Worm (Caenorhabditis elegans): ENCODE measurements around the gene srw-144.

srw-144 gene

DNA sequence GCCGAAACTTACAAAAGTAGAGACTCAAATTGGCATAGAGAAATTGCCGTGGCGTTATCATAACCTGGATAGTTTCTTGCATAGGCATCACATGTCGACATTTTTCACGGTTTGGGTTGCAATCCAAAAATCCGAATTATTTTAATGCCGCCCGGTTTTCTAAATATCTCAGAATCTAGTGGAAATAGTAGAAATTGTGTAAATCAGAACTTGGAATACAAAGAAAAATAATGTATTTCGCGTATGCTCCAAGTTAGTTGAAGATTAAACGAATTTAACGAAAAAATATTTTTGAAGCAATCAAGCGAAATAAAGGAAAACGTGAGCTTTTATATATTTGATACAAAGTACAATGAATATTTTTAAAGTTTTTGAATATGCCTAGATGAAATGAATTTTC lies at the start of gene srw-144:
TSS of gene srw-144 (minus strand) at position 101 of the 400 bp plus-strand sequence.
- TF ChIP-seq snpc-1.1 (tag; optimal IDR thresholded peaks at IDR 0.05; ENCODE audit: insufficient read depth) (no peak), nfya-2 (GFP tag; IDR thresholded peaks at IDR 0.05) (no peak), lsy-27 (tag; optimal IDR thresholded peaks at IDR 0.05; ENCODE audit: borderline replicate concordance, insufficient read depth) (no peak), snpc-1.3 (tag; optimal IDR thresholded peaks at IDR 0.05; ENCODE audit: insufficient read depth) (no peak), ztf-6 (GFP tag; IDR thresholded peaks at IDR 0.05) (no peak), F52B5.7 (tag; optimal IDR thresholded peaks at IDR 0.05) (no peak), ztf-18 (tag; optimal IDR thresholded peaks at IDR 0.05) (no peak), T26A5.8 (tag; optimal IDR thresholded peaks at IDR 0.05) (no peak), gei-17 (GFP tag; optimal IDR thresholded peaks at IDR 0.05) (no peak), unc-62 (GFP tag; optimal IDR thresholded peaks at IDR 0.05) (no peak), die-1 (tag; optimal IDR thresholded peaks at IDR 0.05) (no peak), dpl-1 (GFP tag; optimal IDR thresholded peaks at IDR 0.05) (no peak)

DNA sequence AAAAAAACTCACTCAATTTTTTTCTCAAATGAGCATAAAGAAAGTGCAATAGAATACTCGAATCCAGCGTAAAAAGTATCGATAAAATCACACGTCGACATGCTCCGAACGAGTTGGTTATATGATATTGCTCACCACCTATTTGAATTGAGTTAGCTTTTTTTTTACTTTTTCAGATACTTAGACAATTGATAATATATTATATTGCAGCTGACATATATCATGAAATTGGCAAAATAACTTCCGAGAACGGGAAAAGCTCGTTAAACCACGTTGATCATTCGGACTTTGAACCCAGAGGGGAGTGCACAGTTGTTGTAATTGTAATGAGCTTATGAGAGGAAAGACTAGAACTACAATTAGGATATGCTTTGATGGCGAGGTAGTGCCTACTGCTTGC lies 49.7 kb upstream of the srw-144 start, which contains the start of gene srw-136:
TSS of gene srw-136 (minus strand) at position 101 of the 400 bp plus-strand sequence.
- TF ChIP-seq attf-6 (GFP tag; IDR thresholded peaks at IDR 0.05) (no peak), F57C9.4 (tag; optimal IDR thresholded peaks at IDR 0.05) (no peak), pha-4 (tag; optimal IDR thresholded peaks at IDR 0.05) (no peak), madf-8 (GFP tag; conservative IDR thresholded peaks at IDR 0.05) (no peak), D2030.7 (GFP tag; IDR thresholded peaks at IDR 0.05) (no peak), Y95B8A.8 (GFP tag; IDR thresholded peaks at IDR 0.05) (no peak)

DNA sequence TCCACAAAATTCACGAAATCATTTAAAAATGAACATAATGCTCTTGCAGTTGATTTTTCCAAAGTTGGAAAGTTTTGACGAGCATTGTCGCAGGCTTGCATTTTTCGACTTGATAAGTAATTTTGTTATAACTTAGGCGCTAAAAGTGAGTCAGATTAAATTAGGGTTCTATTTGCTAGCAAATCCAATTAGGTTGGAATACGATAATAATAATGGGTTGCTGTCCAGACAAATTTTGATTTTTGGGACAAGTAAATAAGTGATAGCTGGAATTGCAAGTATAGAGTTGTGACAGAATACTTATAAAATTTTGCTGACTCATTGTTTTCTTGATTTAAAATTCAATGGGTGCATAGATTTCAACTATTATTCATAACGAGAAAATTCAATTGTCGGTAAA lies 45.2 kb upstream of the srw-144 start, which contains the start of gene srw-112:
TSS of gene srw-112 (minus strand) at position 101 of the 400 bp plus-strand sequence.
- no peak for TF ChIP-seq snpc-3.4 (tag; optimal IDR thresholded peaks at IDR 0.05)
- TF ChIP-seq F22D6.2 (tag; optimal IDR thresholded peaks at IDR 0.05), result no peak
- TF ChIP-seq madf-3 (GFP tag; IDR thresholded peaks at IDR 0.05), result no peak
- no peak for TF ChIP-seq mxl-1 (tag; optimal IDR thresholded peaks at IDR 0.05)
- TF ChIP-seq hmg-20 (GFP tag; IDR thresholded peaks at IDR 0.05), result no peak
- no peak for TF ChIP-seq rpc-1 (optimal IDR thresholded peaks at IDR 0.05)
- TF ChIP-seq rpc-1 (tag; optimal IDR thresholded peaks at IDR 0.05), result no peak
- TF ChIP-seq mcd-1 (GFP tag; IDR thresholded peaks at IDR 0.05), result no peak
- TF ChIP-seq hmg-1.2 (GFP tag; IDR thresholded peaks at IDR 0.05), result no peak
- no peak for TF ChIP-seq ZK185.1 (tag; optimal IDR thresholded peaks at IDR 0.05; ENCODE audit: poor library complexity, severe bottlenecking)
- TF ChIP-seq F57C9.4 (tag; optimal IDR thresholded peaks at IDR 0.05), result no peak

DNA sequence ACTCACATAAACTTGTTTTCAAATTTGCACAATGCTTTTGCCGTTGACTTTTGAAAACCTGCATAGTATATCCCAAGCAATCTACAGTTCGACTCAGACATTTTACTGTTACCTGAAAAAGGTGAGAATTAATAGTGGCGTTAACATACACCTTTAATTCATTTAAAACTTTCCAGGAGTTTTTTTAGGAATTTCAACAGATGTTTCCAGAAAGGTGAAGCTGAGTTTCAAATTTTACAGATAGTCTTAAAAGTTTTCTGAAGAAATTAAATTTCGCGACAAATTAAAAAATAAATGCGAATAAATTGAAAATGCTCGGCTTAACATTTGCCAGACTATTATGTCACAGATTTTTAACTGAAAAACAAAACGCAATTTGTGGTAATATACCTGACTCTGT lies 38.9 kb upstream of the srw-144 start, which contains the start of gene srw-119:
TSS of gene srw-119 (minus strand) at position 101 of the 400 bp plus-strand sequence.
- no peak for TF ChIP-seq ceh-27 (GFP tag; optimal IDR thresholded peaks at IDR 0.05)
- TF ChIP-seq ceh-79 (tag; optimal IDR thresholded peaks at IDR 0.05), result no peak

DNA sequence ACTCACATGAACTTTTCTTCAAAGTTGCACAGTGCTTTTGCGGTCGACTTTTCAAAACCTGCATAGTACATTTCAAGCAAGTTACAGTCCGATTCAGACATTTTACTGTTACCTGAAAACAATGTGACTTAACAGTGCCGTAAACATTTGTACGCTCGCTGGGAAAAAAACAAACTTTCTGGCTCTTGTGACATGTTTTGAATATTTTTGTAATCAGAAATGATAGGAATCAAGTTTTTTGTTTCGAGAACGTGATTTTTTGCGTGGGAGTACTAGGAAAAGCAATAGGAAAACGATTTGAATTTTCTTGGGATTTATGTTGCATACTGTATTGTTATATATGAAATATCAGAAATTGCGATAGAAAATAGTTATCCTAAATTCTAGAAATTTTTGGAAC lies 35.3 kb upstream of the srw-144 start, which contains the start of gene srw-120:
TSS of gene srw-120 (minus strand) at position 101 of the 400 bp plus-strand sequence.
- no peak for TF ChIP-seq sptf-2 (GFP tag; optimal IDR thresholded peaks at IDR 0.05)
- TF ChIP-seq unc-62 (GFP tag; optimal IDR thresholded peaks at IDR 0.05), result no peak
- no peak for TF ChIP-seq ets-4 (GFP tag; optimal IDR thresholded peaks at IDR 0.05)

Data from whole organism, young adult.